Fruit fly (Drosophila melanogaster) whole organism, embryonic: ENCODE measurements around the gene Acp76A.

Experiments used
- Abd-B ChIP-seq: fragments of 200-800 bp; sonication (Bioruptor generic); optimal IDR thresholded peaks from 2 replicates; lab custom pipeline; 2018; ENCODE audit warnings: missing biosample characterization, mild to moderate bottlenecking, missing genetic modification characterization, moderate library complexity
- CG10959 ChIP-seq: fragments of 200-800 bp; sonication (Bioruptor generic); IDR thresholded peaks from 2 replicates; pipeline ENCODE4 v1.3.6; 2022; ENCODE audit warnings: missing biosample characterization, missing genetic modification characterization
- CG10979 ChIP-seq: fragments of 200-800 bp; sonication (Bioruptor generic); optimal IDR thresholded peaks from 2 replicates; lab custom pipeline; 2018; ENCODE audit warnings: missing biosample characterization, mild to moderate bottlenecking, missing genetic modification characterization, moderate library complexity
- CG12155 ChIP-seq: fragments of 200-800 bp; sonication (Bioruptor generic); optimal IDR thresholded peaks from 3 replicates; lab custom pipeline; 2016; ENCODE audit warnings: missing biosample characterization, missing genetic modification characterization
- CG12236 ChIP-seq: fragments of 200-800 bp; sonication (Bioruptor generic); optimal IDR thresholded peaks from 2 replicates; lab custom pipeline; 2016; ENCODE audit warnings: missing biosample characterization, missing genetic modification characterization
- CG13775 ChIP-seq: fragments of 200-800 bp; sonication (Bioruptor generic); optimal IDR thresholded peaks from 3 replicates; lab custom pipeline; 2017; ENCODE audit warnings: missing biosample characterization, mild to moderate bottlenecking, missing genetic modification characterization
- CG14014 ChIP-seq: fragments of 200-800 bp; sonication (Bioruptor generic); IDR thresholded peaks from 2 replicates; pipeline ENCODE4 v1.3.6; 2022; ENCODE audit warnings: missing biosample characterization, missing genetic modification characterization
- CG14710 ChIP-seq: fragments of 200-800 bp; sonication (Bioruptor generic); optimal IDR thresholded peaks from 3 replicates; lab custom pipeline; 2019; ENCODE audit warnings: missing biosample characterization, mild to moderate bottlenecking, missing genetic modification characterization, moderate library complexity
- CG1602 ChIP-seq: fragments of 200-800 bp; sonication (Bioruptor generic); optimal IDR thresholded peaks from 3 replicates; lab custom pipeline; 2016; ENCODE audit warnings: missing biosample characterization, missing genetic modification characterization
- CG16815 ChIP-seq: fragments of 200-800 bp; sonication (Bioruptor generic); optimal IDR thresholded peaks from 3 replicates; lab custom pipeline; 2017; ENCODE audit warnings: missing biosample characterization, mild to moderate bottlenecking, missing genetic modification characterization
- CG17829 ChIP-seq: fragments of 200-800 bp; optimal IDR thresholded peaks from 2 replicates; lab custom pipeline; 2019; ENCODE audit warnings: missing biosample characterization, mild to moderate bottlenecking, missing genetic modification characterization, moderate library complexity
- CG17912 ChIP-seq: fragments of 200-800 bp; sonication (Bioruptor generic); optimal IDR thresholded peaks from 2 replicates; lab custom pipeline; 2018; ENCODE audit warnings: missing biosample characterization, mild to moderate bottlenecking, missing genetic modification characterization
- CG18599 ChIP-seq: fragments of 200-800 bp; sonication (Bioruptor generic); optimal IDR thresholded peaks from 3 replicates; lab custom pipeline; 2017; ENCODE audit warnings: missing biosample characterization, missing genetic modification characterization, mild to moderate bottlenecking, moderate library complexity, missing genetic modification reagents
- CG34376 ChIP-seq: fragments of 200-800 bp; sonication (Bioruptor generic); optimal IDR thresholded peaks from 2 replicates; lab custom pipeline; 2018; ENCODE audit warnings: missing biosample characterization, mild to moderate bottlenecking, missing genetic modification characterization
- CG4360 ChIP-seq: fragments of 200-800 bp; sonication (Bioruptor generic); IDR thresholded peaks from 2 replicates; pipeline ENCODE4 v1.3.6; 2022; ENCODE audit warnings: missing biosample characterization, missing genetic modification characterization
- CG4730 ChIP-seq: fragments of 200-800 bp; sonication (Bioruptor generic); IDR thresholded peaks from 2 replicates; pipeline ENCODE4 v1.3.6; 2022; ENCODE audit warnings: missing biosample characterization, missing genetic modification characterization
- CG6254 ChIP-seq: fragments of 200-800 bp; sonication (Bioruptor generic); optimal IDR thresholded peaks from 3 replicates; lab custom pipeline; 2017; ENCODE audit warnings: mild to moderate bottlenecking, missing biosample characterization, missing genetic modification reagents, missing genetic modification characterization
- CG6683 ChIP-seq: fragments of 200-800 bp; sonication (Bioruptor generic); optimal IDR thresholded peaks from 2 replicates; lab custom pipeline; 2017; ENCODE audit warnings: missing biosample characterization, mild to moderate bottlenecking, missing genetic modification characterization, missing genetic modification reagents
- CG7357 ChIP-seq: fragments of 200-800 bp; sonication (Bioruptor generic); IDR thresholded peaks from 3 replicates; pipeline ENCODE4 v1.3.6; 2022; ENCODE audit warnings: missing biosample characterization, missing genetic modification characterization
- CG7786 ChIP-seq: fragments of 200-800 bp; sonication (Bioruptor generic); optimal IDR thresholded peaks from 2 replicates; lab custom pipeline; 2016; ENCODE audit warnings: missing biosample characterization, missing genetic modification characterization
- CG8478 ChIP-seq: fragments of >200 bp; optimal IDR thresholded peaks from 2 replicates; lab custom pipeline; 2018
- CG8924 ChIP-seq: fragments of 200-800 bp; optimal IDR thresholded peaks from 3 replicates; lab custom pipeline; 2019; ENCODE audit warnings: missing biosample characterization, mild to moderate bottlenecking, missing genetic modification characterization, moderate library complexity
- CG9437 ChIP-seq: fragments of 200-800 bp; sonication (Bioruptor generic); optimal IDR thresholded peaks from 2 replicates; lab custom pipeline; 2018; ENCODE audit warnings: missing biosample characterization, mild to moderate bottlenecking, missing genetic modification characterization
- Dek ChIP-seq: fragments of 200-800 bp; sonication (Bioruptor generic); optimal IDR thresholded peaks from 3 replicates; lab custom pipeline; 2019; ENCODE audit warnings: missing biosample characterization, mild to moderate bottlenecking, missing genetic modification characterization, moderate library complexity
- H15 ChIP-seq: fragments of 200-800 bp; sonication (Bioruptor generic); IDR thresholded peaks from 3 replicates; pipeline ENCODE4 v1.3.6; 2022; ENCODE audit warnings: missing biosample characterization, missing genetic modification characterization
- HHEX ChIP-seq: fragments of 200-800 bp; sonication (Bioruptor generic); optimal IDR thresholded peaks from 3 replicates; lab custom pipeline; 2017; ENCODE audit warnings: missing biosample characterization, mild to moderate bottlenecking, missing genetic modification characterization, missing genetic modification reagents
- Hr51 ChIP-seq, 2 experiments: fragments of 200-800 bp; sonication (Bioruptor generic); optimal IDR thresholded peaks; 2 replicates in 1 of 2; 3 replicates in 1 of 2; lab custom pipeline; 2016 to 2018; ENCODE audit warnings: missing biosample characterization in 2 of 2, missing genetic modification characterization in 2 of 2, mild to moderate bottlenecking in 1 of 2, moderate library complexity in 1 of 2
- MTF-1 ChIP-seq: fragments of 200-800 bp; sonication (Bioruptor generic); optimal IDR thresholded peaks from 2 replicates; lab custom pipeline; 2018; ENCODE audit warnings: missing biosample characterization, mild to moderate bottlenecking, missing genetic modification characterization, borderline replicate concordance
- Neu2 ChIP-seq: fragments of 200-800 bp; sonication (Bioruptor generic); optimal IDR thresholded peaks from 3 replicates; lab custom pipeline; 2016; ENCODE audit warnings: missing biosample characterization, missing genetic modification characterization, borderline replicate concordance
- Nf-YB ChIP-seq: fragments of 200-800 bp; sonication (Bioruptor generic); optimal IDR thresholded peaks from 3 replicates; lab custom pipeline; 2019; ENCODE audit warnings: missing biosample characterization, mild to moderate bottlenecking, missing genetic modification characterization, moderate library complexity
- Sry-β ChIP-seq: fragments of 200-800 bp; sonication (Bioruptor generic); optimal IDR thresholded peaks from 2 replicates; lab custom pipeline; 2018; ENCODE audit warnings: missing biosample characterization, mild to moderate bottlenecking, missing genetic modification characterization, moderate library complexity
- amos ChIP-seq: fragments of 200-800 bp; sonication (Bioruptor generic); IDR thresholded peaks from 2 replicates; pipeline ENCODE4 v1.3.6; 2022; ENCODE audit warnings: missing biosample characterization, missing genetic modification characterization; ENCODE audit not compliant: partially characterized antibody
- ap ChIP-seq: fragments of 200-800 bp; sonication (Bioruptor generic); IDR thresholded peaks from 2 replicates; pipeline ENCODE4 v1.3.6; 2022; ENCODE audit warnings: missing biosample characterization, missing genetic modification characterization
- ash1 ChIP-seq: fragments of 200-800 bp; sonication (Bioruptor generic); optimal IDR thresholded peaks from 2 replicates; lab custom pipeline; 2018; ENCODE audit warnings: missing biosample characterization, mild to moderate bottlenecking, missing genetic modification characterization
- bab2 ChIP-seq: fragments of 200-800 bp; sonication (Bioruptor generic); optimal IDR thresholded peaks from 2 replicates; lab custom pipeline; 2016; ENCODE audit warnings: missing biosample characterization, missing genetic modification characterization
- chinmo ChIP-seq: fragments of 200-800 bp; sonication (Bioruptor generic); IDR thresholded peaks from 4 replicates; pipeline ENCODE4 v1.3.6; 2022; ENCODE audit warnings: missing biosample characterization, missing genetic modification characterization; ENCODE audit not compliant: partially characterized antibody
- cwo ChIP-seq: fragments of 200-800 bp; sonication (Bioruptor generic); optimal IDR thresholded peaks from 3 replicates; lab custom pipeline; 2017; ENCODE audit warnings: missing biosample characterization, missing genetic modification characterization, mild to moderate bottlenecking, moderate library complexity, missing genetic modification reagents
- emc ChIP-seq: fragments of 200-800 bp; sonication (Bioruptor generic); optimal IDR thresholded peaks from 2 replicates; lab custom pipeline; 2016; ENCODE audit warnings: missing biosample characterization, missing genetic modification characterization
- fu2 ChIP-seq: fragments of 200-800 bp; sonication (Bioruptor generic); optimal IDR thresholded peaks from 2 replicates; lab custom pipeline; 2016; ENCODE audit warnings: missing biosample characterization, missing genetic modification characterization
- gce ChIP-seq: fragments of 200-800 bp; sonication (Bioruptor generic); IDR thresholded peaks from 3 replicates; pipeline ENCODE4 v1.3.6; 2022; ENCODE audit warnings: missing biosample characterization, missing genetic modification characterization
- gcm ChIP-seq: fragments of 200-800 bp; sonication (Bioruptor generic); optimal IDR thresholded peaks from 2 replicates; lab custom pipeline; 2019; ENCODE audit warnings: missing biosample characterization, mild to moderate bottlenecking, missing genetic modification characterization, moderate library complexity
- lbe ChIP-seq: fragments of 200-800 bp; sonication (Bioruptor generic); optimal IDR thresholded peaks from 2 replicates; lab custom pipeline; 2016; ENCODE audit warnings: missing biosample characterization, mild to moderate bottlenecking, missing genetic modification characterization
- lilli ChIP-seq: fragments of 200-800 bp; sonication (Bioruptor generic); optimal IDR thresholded peaks from 3 replicates; lab custom pipeline; 2016; ENCODE audit warnings: missing biosample characterization, missing genetic modification characterization
- mirr ChIP-seq: fragments of 200-800 bp; sonication (Bioruptor generic); optimal IDR thresholded peaks from 3 replicates; lab custom pipeline; 2018; ENCODE audit warnings: missing biosample characterization, mild to moderate bottlenecking, missing genetic modification characterization
- pan ChIP-seq, 4 experiments: fragments of >200 bp in 3 of 4; fragments of 200-800 bp in 1 of 4; sonication (Bioruptor generic) in 1 of 4; optimal IDR thresholded peaks in 3 of 4; IDR thresholded peaks in 1 of 4; 2 replicates each; pipeline versions ENCODE4 v1.3.6 to Lab custom; 2017 to 2022; ENCODE audit warnings: missing biosample characterization in 2 of 4, missing genetic modification characterization in 2 of 4, mixed read lengths in 1 of 4
- pnt ChIP-seq: fragments of 200-800 bp; sonication (Bioruptor generic); optimal IDR thresholded peaks from 3 replicates; lab custom pipeline; 2016; ENCODE audit warnings: missing biosample characterization, missing genetic modification characterization
- sens ChIP-seq: fragments of 200-800 bp; sonication (Bioruptor generic); peaks from one replicate; lab custom pipeline; 2016; ENCODE audit warnings: missing biosample characterization, missing genetic modification characterization
- ssp ChIP-seq: fragments of 200-800 bp; sonication (Bioruptor generic); IDR thresholded peaks from 2 replicates; pipeline ENCODE4 v1.3.6; 2022; ENCODE audit warnings: missing biosample characterization, missing genetic modification characterization

Acp76A gene

DNA sequence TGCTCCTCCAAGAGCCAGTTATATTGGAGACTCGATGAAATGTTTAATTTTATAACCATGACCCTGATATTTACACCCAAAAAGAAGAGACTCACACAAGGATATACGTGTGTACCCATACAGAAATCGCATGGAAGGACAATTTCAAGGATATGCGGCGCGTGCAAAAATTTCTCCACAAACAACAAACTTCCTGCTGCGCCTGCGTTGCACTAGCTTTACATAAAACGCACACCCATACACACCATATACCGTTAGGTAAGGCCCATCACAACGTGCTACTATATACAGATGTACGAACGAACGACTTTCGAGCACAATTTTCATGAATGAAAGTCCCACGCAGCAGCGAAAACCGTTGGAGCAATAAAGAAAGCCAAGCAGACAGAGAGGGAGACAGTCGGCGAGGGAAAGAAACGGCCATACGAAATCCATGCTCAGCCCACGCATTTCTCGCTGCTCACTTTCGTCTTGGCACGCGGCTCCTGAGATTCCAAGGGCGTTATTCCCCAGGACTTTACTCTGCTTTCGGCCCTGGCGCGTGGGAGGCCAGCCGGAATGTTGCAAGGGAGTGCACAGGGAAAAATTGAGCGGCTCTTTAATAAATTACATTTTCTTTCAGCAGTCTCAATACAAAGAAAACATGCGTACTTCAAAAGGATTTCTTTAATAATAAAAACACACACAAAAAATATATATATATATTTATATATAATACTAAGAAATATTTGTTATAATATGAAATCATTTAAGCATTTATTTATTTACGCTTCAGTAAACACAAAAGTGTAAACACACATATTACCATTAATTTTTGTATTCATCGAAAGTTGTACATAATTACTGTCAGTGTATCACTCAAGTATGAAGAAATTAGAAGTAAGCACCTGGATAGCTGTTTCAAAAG is 35.8 kb upstream of the Acp76A start (continued):
- peak; percentile 42 for TF ChIP-seq CG17829 (tag; lab: Kevin White, UChicago)
- TF ChIP-seq sens (GFP tag; lab: Kevin White, UChicago), result no peak
- 0 out of 2 replicates have a peak, but pooled peaks have one; percentile 12 for TF ChIP-seq amos (GFP tag; lab: Robert Waterston, UW)
- TF ChIP-seq CG17912 (GFP tag; lab: Kevin White, UChicago), result no peak
- no peak for TF ChIP-seq lbe
- TF ChIP-seq CG12155 (GFP tag; lab: Kevin White, UChicago), result no peak
- no peak for TF ChIP-seq CG12236 (GFP tag; lab: Kevin White, UChicago)
- TF ChIP-seq bab2 (GFP tag; lab: Kevin White, UChicago), result no peak
- no peak for TF ChIP-seq CG6254 (GFP tag; lab: Kevin White, UChicago)
- no peak for TF ChIP-seq emc
- TF ChIP-seq H15, result no peak
- TF ChIP-seq pnt (GFP tag; lab: Kevin White, UChicago), result no peak
- no peak for TF ChIP-seq Neu2
- no peak for TF ChIP-seq pan (optimal IDR thresholded peaks at IDR 0.05; lab: Kevin White, UChicago)
- TF ChIP-seq pan (GFP tag; optimal IDR thresholded peaks at IDR 0.05 in 1 of 2, IDR thresholded peaks at IDR 0.05 in 1 of 2), result peak in 1 of 2 experiments; percentile 44
- TF ChIP-seq Abd-B, result peak; percentile 32
- peak; percentile 26 for TF ChIP-seq cwo (GFP tag; lab: Kevin White, UChicago)
- TF ChIP-seq CG34376, result no peak
- TF ChIP-seq CG14014, result peak; percentile 29; the same call in 1 of the 2 replicates
- TF ChIP-seq CG10979, result peak; percentile 51
- TF ChIP-seq CG8478 (lab: Kevin White, UChicago), result no peak
- TF ChIP-seq gcm, result peak; percentile 46
- peak in 1 of 2 experiments; percentile 61 for TF ChIP-seq Hr51 (GFP tag; optimal IDR thresholded peaks at IDR 0.05; lab: Kevin White, UChicago)
- TF ChIP-seq CG6683 (GFP tag; lab: Kevin White, UChicago), result peak; percentile 39
- peak; percentile 37 for TF ChIP-seq Dek (tag; lab: Kevin White, UChicago)
- peak; percentile 58 for TF ChIP-seq CG8924 (tag; lab: Kevin White, UChicago)
- TF ChIP-seq CG7357 (GFP tag; lab: Robert Waterston, UW), result no peak
- TF ChIP-seq gce (GFP tag; lab: Robert Waterston, UW), result no peak
- TF ChIP-seq mirr (GFP tag; lab: Kevin White, UChicago), result no peak
- TF ChIP-seq CG1602 (GFP tag; lab: Kevin White, UChicago), result no peak
- TF ChIP-seq ap (GFP tag; lab: Robert Waterston, UW), result no peak
- TF ChIP-seq ash1 (GFP tag; lab: Kevin White, UChicago), result no peak
- peak; percentile 44 for TF ChIP-seq CG13775
- TF ChIP-seq CG7786 (GFP tag; lab: Kevin White, UChicago), result no peak
- TF ChIP-seq CG9437, result peak; percentile 47
- no peak for TF ChIP-seq CG10959 (GFP tag; lab: Robert Waterston, UW)
- peak; percentile 75 for TF ChIP-seq CG18599 (GFP tag; lab: Kevin White, UChicago)
- TF ChIP-seq ssp (GFP tag; lab: Robert Waterston, UW), result no peak
- no peak for TF ChIP-seq CG4360 (GFP tag; lab: Robert Waterston, UW)
- no peak for TF ChIP-seq CG4730
- TF ChIP-seq Nf-YB (GFP tag; lab: Kevin White, UChicago), result peak; percentile 19
- TF ChIP-seq CG16815 (GFP tag; lab: Kevin White, UChicago), result no peak
- no peak for TF ChIP-seq chinmo
- no peak for TF ChIP-seq MTF-1 (GFP tag; lab: Kevin White, UChicago)
- peak; percentile 35 for TF ChIP-seq CG14710 (tag; lab: Kevin White, UChicago)
- TF ChIP-seq lilli (GFP tag; lab: Kevin White, UChicago), result no peak
- TF ChIP-seq fu2 (GFP tag; lab: Kevin White, UChicago), result no peak
- no peak for TF ChIP-seq Sry-β (GFP tag; lab: Kevin White, UChicago)
- peak; percentile 36 for TF ChIP-seq HHEX (GFP tag; lab: Kevin White, UChicago)
